Fruit fly (Drosophila melanogaster) whole organism, prepupa: Measurements from ENCODE around the gene Osi10a.

Source experiments
- CG10669 ChIP-seq: fragments of 200-800 bp; sonication (Bioruptor generic); optimal IDR thresholded peaks from 3 replicates; lab custom pipeline; 2018; ENCODE audit warnings: missing biosample characterization, mild to moderate bottlenecking, missing genetic modification characterization, moderate library complexity
- CG3919 ChIP-seq: fragments of 200-800 bp; sonication (Bioruptor generic); optimal IDR thresholded peaks from 3 replicates; lab custom pipeline; 2016; ENCODE audit warnings: missing biosample characterization, missing genetic modification characterization
- Ets21C ChIP-seq: fragments of 200-800 bp; sonication (Bioruptor generic); optimal IDR thresholded peaks from 3 replicates; lab custom pipeline; 2016; ENCODE audit warnings: missing biosample characterization, missing genetic modification characterization
- Ets96B ChIP-seq: fragments of 200-800 bp; optimal IDR thresholded peaks from 2 replicates; lab custom pipeline; 2019; ENCODE audit warnings: missing biosample characterization, mild to moderate bottlenecking, missing genetic modification characterization, moderate library complexity
- acj6 ChIP-seq: fragments of 200-800 bp; sonication (Bioruptor generic); optimal IDR thresholded peaks from 3 replicates; lab custom pipeline; 2016; ENCODE audit warnings: missing biosample characterization, missing genetic modification characterization
- dsx ChIP-seq: fragments of 200-800 bp; optimal IDR thresholded peaks from 3 replicates; lab custom pipeline; 2019; ENCODE audit warnings: missing biosample characterization, mild to moderate bottlenecking, missing genetic modification characterization, moderate library complexity; ENCODE audit not compliant: poor library complexity, severe bottlenecking
- fd85E ChIP-seq: fragments of 200-800 bp; sonication (Bioruptor generic); optimal IDR thresholded peaks from 3 replicates; lab custom pipeline; 2016; ENCODE audit warnings: missing biosample characterization, missing genetic modification characterization
- lz ChIP-seq: fragments of 200-800 bp; sonication (Bioruptor generic); optimal IDR thresholded peaks from 3 replicates; lab custom pipeline; 2016; ENCODE audit warnings: missing biosample characterization, missing genetic modification characterization
- spab ChIP-seq: fragments of 200-800 bp; sonication (Bioruptor generic); optimal IDR thresholded peaks from 2 replicates; lab custom pipeline; 2017; ENCODE audit warnings: missing biosample characterization, mild to moderate bottlenecking, missing genetic modification characterization, missing genetic modification reagents
- topi ChIP-seq: fragments of 200-800 bp; sonication (Bioruptor generic); optimal IDR thresholded peaks from 3 replicates; lab custom pipeline; 2016; ENCODE audit warnings: missing biosample characterization, missing genetic modification characterization

DNA sequence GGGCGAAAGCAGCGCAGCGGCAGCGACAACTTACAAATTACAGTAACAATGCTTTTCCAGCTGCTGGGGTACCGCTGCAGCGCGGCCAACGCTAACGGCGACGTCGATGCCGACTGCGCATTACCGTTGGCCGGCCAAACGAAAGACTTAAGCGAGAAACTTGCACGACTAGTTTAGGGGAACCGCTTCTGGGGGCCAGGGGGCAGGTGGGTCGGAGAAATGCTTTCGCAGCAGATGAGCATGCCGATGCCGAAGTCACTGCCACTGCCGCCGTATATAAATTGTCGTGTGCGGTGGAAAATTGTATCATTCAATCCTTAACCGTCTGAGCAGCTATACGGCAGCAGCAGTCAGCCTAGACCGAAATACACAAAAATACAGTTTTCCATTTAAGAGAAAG lies 15.1 kb upstream of the Osi10a start, which contains the start of gene Osi7:
- TF ChIP-seq topi (GFP tag; lab: Kevin White, UChicago) (no peak), dsx (GFP tag; lab: Kevin White, UChicago) (no peak), Ets96B (tag; lab: Kevin White, UChicago) (no peak), Ets21C (no peak), spab (GFP tag; lab: Kevin White, UChicago) (no peak), acj6 (GFP tag; lab: Kevin White, UChicago) (no peak), CG10669 (no peak), fd85E (GFP tag; lab: Kevin White, UChicago) (no peak), lz (GFP tag; lab: Kevin White, UChicago) (no peak), CG3919 (GFP tag; lab: Kevin White, UChicago) (no peak)
